Fruit fly (Drosophila melanogaster) whole organism, wandering third instar larva: Measurements from ENCODE around the gene CG33325.
A peak's percentile ranks its signal among the peaks of the same experiment; 100 is the strongest.

Experiments
- Abd-B ChIP-seq: fragments of >200 bp; optimal IDR thresholded peaks from 2 replicates; lab custom pipeline; 2017; ENCODE audit warnings: missing biosample characterization, missing genetic modification characterization
- CG32264 ChIP-seq: fragments of 200-800 bp; sonication (Bioruptor generic); optimal IDR thresholded peaks from 2 replicates; lab custom pipeline; 2016; ENCODE audit warnings: missing biosample characterization, missing genetic modification characterization
- CrebA ChIP-seq: fragments of 200-800 bp; sonication (Bioruptor generic); optimal IDR thresholded peaks from 2 replicates; lab custom pipeline; 2016; ENCODE audit warnings: missing biosample characterization, mild to moderate bottlenecking, missing genetic modification characterization, borderline replicate concordance
- Dfd ChIP-seq: fragments of >200 bp; optimal IDR thresholded peaks from 2 replicates; lab custom pipeline; 2017; ENCODE audit warnings: missing biosample characterization, missing genetic modification characterization
- Hnf4 ChIP-seq: fragments of 200-800 bp; sonication (Bioruptor generic); optimal IDR thresholded peaks from 2 replicates; lab custom pipeline; 2016; ENCODE audit warnings: missing biosample characterization, mild to moderate bottlenecking, missing genetic modification characterization
- Hr78 ChIP-seq: fragments of >200 bp; optimal IDR thresholded peaks from 2 replicates; lab custom pipeline; 2017; ENCODE audit warnings: missing biosample characterization, missing genetic modification characterization
- Hr83 ChIP-seq: fragments of 200-300 bp; sonication (Bioruptor generic); optimal IDR thresholded peaks from 2 replicates; lab custom pipeline; 2016; ENCODE audit warnings: missing biosample characterization, mild to moderate bottlenecking, missing genetic modification characterization, moderate library complexity; ENCODE audit not compliant: poor library complexity, severe bottlenecking
- Mio ChIP-seq: sonication (Bioruptor generic); optimal IDR thresholded peaks from 2 replicates; lab custom pipeline; 2016; ENCODE audit warnings: missing biosample characterization, missing genetic modification characterization
- N ChIP-seq: fragments of >200 bp; optimal IDR thresholded peaks from 2 replicates; lab custom pipeline; 2018; ENCODE audit warnings: missing biosample characterization, missing external identifiers, missing genetic modification characterization
- OdsH ChIP-seq: fragments of 200-800 bp; sonication (Bioruptor generic); optimal IDR thresholded peaks from 2 replicates; lab custom pipeline; 2016; ENCODE audit warnings: missing biosample characterization, mild to moderate bottlenecking, missing genetic modification characterization
- Rel ChIP-seq, 2 experiments: fragments of 200-800 bp; sonication (Bioruptor generic) in 1 of 2; optimal IDR thresholded peaks; 2 replicates in 1 of 2; 3 replicates in 1 of 2; lab custom pipeline; 2016 to 2019; ENCODE audit warnings: mild to moderate bottlenecking in 2 of 2, missing biosample characterization in 2 of 2, missing genetic modification characterization in 2 of 2, moderate library complexity in 1 of 2
- Sp1 ChIP-seq: fragments of 200-800 bp; sonication (Bioruptor generic); optimal IDR thresholded peaks from 3 replicates; lab custom pipeline; 2019; ENCODE audit warnings: missing biosample characterization, mild to moderate bottlenecking, missing genetic modification characterization, moderate library complexity
- br ChIP-seq: fragments of 200-800 bp; sonication (Bioruptor generic); optimal IDR thresholded peaks from 2 replicates; lab custom pipeline; 2016; ENCODE audit warnings: missing biosample characterization, missing genetic modification characterization
- brk ChIP-seq: fragments of 200-800 bp; sonication (Bioruptor generic); optimal IDR thresholded peaks from 2 replicates; lab custom pipeline; 2016; ENCODE audit warnings: missing biosample characterization, mild to moderate bottlenecking, missing genetic modification characterization
- dl ChIP-seq, 2 experiments: fragments of 175-275, 200-275 bp in 1 of 2; fragments of 200-275 bp in 1 of 2; sonication (Bioruptor generic); optimal IDR thresholded peaks; lab custom pipeline; 2018; ENCODE audit warnings: mild to moderate bottlenecking in 2 of 2, missing biosample characterization in 2 of 2, missing genetic modification characterization in 2 of 2, moderate library complexity in 2 of 2; ENCODE audit not compliant: partially characterized antibody in 2 of 2, insufficient read depth in 1 of 2
- dsf ChIP-seq: sonication (Bioruptor generic); optimal IDR thresholded peaks from 2 replicates; lab custom pipeline; 2016; ENCODE audit warnings: missing biosample characterization, missing genetic modification characterization, borderline replicate concordance
- ey ChIP-seq: fragments of 200-800 bp; sonication (Bioruptor generic); optimal IDR thresholded peaks from 2 replicates; lab custom pipeline; 2016; ENCODE audit warnings: missing biosample characterization, missing genetic modification characterization
- fru ChIP-seq: fragments of 200-800 bp; sonication (Bioruptor generic); optimal IDR thresholded peaks from 3 replicates; lab custom pipeline; 2016; ENCODE audit warnings: missing biosample characterization, mild to moderate bottlenecking, missing genetic modification characterization
- h ChIP-seq: fragments of 200-800 bp; sonication (Bioruptor generic); optimal IDR thresholded peaks from 3 replicates; lab custom pipeline; 2016; ENCODE audit warnings: missing biosample characterization, mild to moderate bottlenecking, missing genetic modification characterization
- jim ChIP-seq: fragments of 175-275, 200-325 bp; sonication (Bioruptor generic); optimal IDR thresholded peaks from 2 replicates; lab custom pipeline; 2016; ENCODE audit warnings: missing biosample characterization, mild to moderate bottlenecking, missing genetic modification characterization
- pan ChIP-seq: fragments of >200 bp; optimal IDR thresholded peaks from 2 replicates; lab custom pipeline; 2017
- psq ChIP-seq: fragments of 200-800 bp; sonication (Bioruptor generic); optimal IDR thresholded peaks from 3 replicates; lab custom pipeline; 2017; ENCODE audit warnings: missing biosample characterization, mild to moderate bottlenecking, missing genetic modification characterization, moderate library complexity
- rgr ChIP-seq: fragments of 200-800 bp; sonication (Bioruptor generic); optimal IDR thresholded peaks from 3 replicates; lab custom pipeline; 2016; ENCODE audit warnings: missing biosample characterization, mild to moderate bottlenecking, missing genetic modification characterization
- sage ChIP-seq: fragments of 200-800 bp; sonication (Bioruptor generic); optimal IDR thresholded peaks from 2 replicates; lab custom pipeline; 2016; ENCODE audit warnings: missing biosample characterization, mild to moderate bottlenecking, missing genetic modification characterization
- sv ChIP-seq: fragments of 200-800 bp; sonication (Bioruptor generic); optimal IDR thresholded peaks from 3 replicates; lab custom pipeline; 2016; ENCODE audit warnings: missing biosample characterization, missing genetic modification characterization
- tai ChIP-seq: sonication (Bioruptor generic); optimal IDR thresholded peaks from 2 replicates; lab custom pipeline; 2016; ENCODE audit warnings: missing biosample characterization, missing genetic modification characterization
- usp ChIP-seq: fragments of >200 bp; optimal IDR thresholded peaks from 2 replicates; lab custom pipeline; 2017; ENCODE audit warnings: missing biosample characterization, missing genetic modification characterization
- woc ChIP-seq: sonication (Bioruptor generic); optimal IDR thresholded peaks from 2 replicates; lab custom pipeline; 2016; ENCODE audit warnings: missing biosample characterization, mild to moderate bottlenecking, missing genetic modification characterization

Gene CG33325

DNA sequence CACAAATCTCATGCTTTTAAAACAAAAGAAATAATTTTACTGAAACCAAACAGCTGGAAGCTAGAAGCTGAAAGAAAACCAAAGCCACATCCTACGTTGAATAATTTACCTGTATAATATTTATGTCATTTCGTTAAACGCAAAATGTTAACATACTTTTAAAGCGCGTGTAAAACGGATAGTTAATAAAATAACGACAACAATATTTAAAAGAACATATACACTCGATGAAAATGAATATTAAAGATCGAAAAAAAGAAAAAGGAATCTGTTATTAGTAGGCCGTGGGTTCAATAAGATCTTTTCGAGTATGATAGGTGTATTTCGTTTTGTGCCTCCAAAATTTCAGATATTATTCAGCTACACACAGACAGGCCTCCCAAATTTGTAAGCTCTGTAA lies 41.2 kb upstream of the CG33325 start, which contains the start of gene CG8136:
Gene CG8136, plus strand, starts transcription at position 301 of the 400 bp plus-strand sequence.
- TF ChIP-seq Abd-B (no peak), dsf (GFP tag; lab: Kevin White, UChicago) (no peak), Hr83 (GFP tag; lab: Kevin White, UChicago) (no peak), h (GFP tag; lab: Kevin White, UChicago) (no peak), brk (no peak), OdsH (GFP tag; lab: Kevin White, UChicago) (no peak), pan (no peak), N (no peak), Hnf4 (no peak), ey (GFP tag; lab: Kevin White, UChicago) (no peak)

DNA sequence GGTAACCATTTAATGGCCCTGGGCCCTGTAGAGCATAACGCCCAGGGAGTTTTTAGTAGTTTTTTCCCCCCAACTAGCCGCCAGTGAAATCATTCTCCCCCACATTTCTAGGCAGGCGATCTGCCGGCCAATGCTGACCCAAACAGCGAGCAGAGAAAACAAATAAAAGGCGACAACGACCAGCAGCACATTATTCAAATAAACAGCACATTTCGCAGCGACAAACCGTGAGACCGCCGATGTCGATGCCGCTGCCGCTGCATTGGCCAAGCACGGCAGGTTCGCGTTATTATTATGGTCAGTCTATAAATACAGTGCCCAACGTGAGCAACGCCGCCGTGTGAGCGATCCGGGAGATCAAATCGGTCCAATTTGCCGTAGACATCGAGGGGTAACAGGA lies 39.1 kb upstream of the CG33325 start, which contains the start of gene CG11760:
Gene CG11760, plus strand, starts transcription at position 301 of the 400 bp plus-strand sequence.
- no peak for TF ChIP-seq h (GFP tag; lab: Kevin White, UChicago)

DNA sequence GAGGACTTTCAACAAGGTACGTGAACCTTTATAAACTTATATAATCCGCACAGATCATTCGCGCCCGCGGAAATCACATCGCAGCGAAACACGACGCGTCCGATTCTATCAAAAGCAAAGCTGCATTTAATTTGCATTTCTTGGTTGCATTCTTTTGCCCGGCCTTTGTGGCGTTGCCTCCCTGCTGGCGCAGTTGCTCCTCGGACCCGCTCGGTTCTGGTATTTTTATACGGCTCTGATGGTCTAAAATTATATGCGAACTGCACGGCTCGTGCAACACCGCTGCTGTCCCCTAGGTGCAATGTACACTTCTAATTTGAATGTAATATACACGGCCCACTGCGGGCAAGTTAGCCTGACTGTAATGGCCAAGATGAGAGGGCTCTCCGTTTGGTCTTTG lies 38.5 kb upstream of the CG33325 start, which contains the start of gene Cks85A:
Gene Cks85A, minus strand, starts transcription at position 101 of the 400 bp plus-strand sequence.
- TF ChIP-seq Sp1 (GFP tag; lab: Kevin White, UChicago) (no peak), tai (GFP tag; lab: Kevin White, UChicago) (no peak), Rel (GFP tag; optimal IDR thresholded peaks at IDR 0.05; lab: Kevin White, UChicago) (no peak), Rel (tag; optimal IDR thresholded peaks at IDR 0.05; lab: Kevin White, UChicago) (peak; percentile 25), rgr (GFP tag; lab: Kevin White, UChicago) (no peak), woc (GFP tag; lab: Kevin White, UChicago) (no peak), fru (GFP tag; lab: Kevin White, UChicago) (no peak), Mio (GFP tag; lab: Kevin White, UChicago) (no peak)

DNA sequence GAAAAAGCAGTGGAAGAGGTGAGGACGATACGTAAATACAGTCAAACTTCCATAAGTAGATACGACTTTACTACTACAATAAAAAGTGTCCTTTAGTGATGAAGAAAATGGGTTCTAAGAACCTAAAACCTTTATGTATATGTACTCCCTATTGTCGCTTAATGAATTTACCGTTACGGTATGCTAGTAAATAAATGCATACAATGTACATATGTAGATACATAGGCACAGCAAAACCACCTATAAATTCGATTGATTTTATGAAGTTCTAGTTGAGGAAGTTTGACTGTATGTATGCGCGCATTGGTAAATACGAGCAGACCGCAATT lies 36.7 kb upstream of the CG33325 start:
- TF ChIP-seq dl (GFP tag; optimal IDR thresholded peaks at IDR 0.05; lab: Kevin White, UChicago; ENCODE audit: insufficient read depth in 1 of 2, partially characterized antibody in 2 of 2) (no peak), brk (no peak), Hnf4 (no peak), CG32264 (GFP tag; lab: Kevin White, UChicago) (no peak), Dfd (no peak), sage (GFP tag; lab: Kevin White, UChicago) (no peak), OdsH (GFP tag; lab: Kevin White, UChicago) (peak; percentile 6), Hr83 (GFP tag; lab: Kevin White, UChicago) (no peak), sv (GFP tag; lab: Kevin White, UChicago) (no peak), tai (GFP tag; lab: Kevin White, UChicago) (no peak), jim (GFP tag; lab: Kevin White, UChicago) (no peak), ey (GFP tag; lab: Kevin White, UChicago) (peak; percentile 10), usp (GFP tag; lab: Kevin White, UChicago) (no peak), Mio (GFP tag; lab: Kevin White, UChicago) (no peak), CrebA (GFP tag; lab: Kevin White, UChicago) (no peak), Hr78 (GFP tag; lab: Kevin White, UChicago) (no peak), rgr (GFP tag; lab: Kevin White, UChicago) (no peak), br (no peak)

DNA sequence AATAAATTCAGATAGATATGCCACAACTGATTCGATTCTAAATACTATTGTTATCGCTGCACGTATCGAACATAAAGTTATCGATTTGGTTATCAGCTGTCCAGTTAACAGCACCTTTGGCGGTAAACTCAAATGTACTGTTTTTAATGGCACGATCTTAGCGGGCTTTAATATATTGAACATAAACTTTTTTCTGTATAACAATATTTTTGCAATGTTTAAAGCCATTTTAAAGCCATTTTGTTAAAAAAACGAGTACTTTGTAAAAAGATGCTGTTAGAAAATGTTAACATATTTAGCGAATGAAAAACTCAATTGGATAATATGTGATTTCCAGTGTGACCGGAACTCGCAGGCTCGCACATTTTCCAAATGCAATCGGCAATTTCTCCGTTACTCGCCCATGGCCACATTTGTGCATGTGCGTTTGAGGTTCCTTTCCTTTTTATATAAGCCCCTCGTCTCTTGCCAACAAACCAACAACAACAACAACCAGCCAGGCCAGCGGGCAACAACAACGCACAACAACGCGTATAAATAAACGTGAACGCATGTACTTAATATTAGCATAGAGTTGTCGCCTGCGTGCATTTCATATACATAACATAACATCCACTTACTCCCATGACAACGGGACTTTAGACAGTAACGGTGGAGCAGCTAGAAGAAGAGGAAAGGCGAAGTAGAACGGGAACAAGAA lies 36.2 kb upstream of the CG33325 start, which contains the start of gene TMEM216:
Gene TMEM216, plus strand, starts transcription at position 393 of the 700 bp plus-strand sequence.
- TF ChIP-seq Rel (GFP tag; optimal IDR thresholded peaks at IDR 0.05; lab: Kevin White, UChicago) (no peak), Rel (tag; optimal IDR thresholded peaks at IDR 0.05; lab: Kevin White, UChicago) (peak; percentile 58), rgr (GFP tag; lab: Kevin White, UChicago) (peak; percentile 1), psq (GFP tag; lab: Kevin White, UChicago) (peak; percentile 2), Hr78 (GFP tag; lab: Kevin White, UChicago) (no peak)
